Worm (Caenorhabditis elegans) whole organism, late embryonic: ENCODE results near the gene rft-2.

Experiments
- F13H6.1 ChIP-seq: sonication (generic microtip); optimal IDR thresholded peaks from 2 replicates; lab custom pipeline; 2016; ENCODE audit warnings: missing genetic modification characterization, missing compliant biosample characterization
- K09A11.1 ChIP-seq: sonication (generic microtip); optimal IDR thresholded peaks from 2 replicates; lab custom pipeline; 2017; ENCODE audit warnings: antibody characterized with exemption, mild to moderate bottlenecking, missing genetic modification characterization, missing compliant biosample characterization; ENCODE audit not compliant: insufficient read depth
- ahr-1 ChIP-seq: sonication (generic microtip); optimal IDR thresholded peaks from 2 replicates; lab custom pipeline; 2016; ENCODE audit warnings: missing genetic modification characterization, missing compliant biosample characterization
- ceh-14 ChIP-seq: sonication (generic microtip); optimal IDR thresholded peaks from 2 replicates; lab custom pipeline; 2016; ENCODE audit warnings: missing genotype, missing genetic modification characterization, missing compliant biosample characterization
- ceh-19 ChIP-seq: fragments of 200-800 bp; sonication (Bioruptor generic); optimal IDR thresholded peaks from 2 replicates; lab custom pipeline; 2018; ENCODE audit warnings: mild to moderate bottlenecking, missing genetic modification characterization, missing compliant biosample characterization
- ceh-2 ChIP-seq: sonication (generic microtip); optimal IDR thresholded peaks from 2 replicates; lab custom pipeline; 2016; ENCODE audit warnings: missing genotype, missing genetic modification characterization, missing compliant biosample characterization
- ceh-24 ChIP-seq: sonication (generic microtip); optimal IDR thresholded peaks from 2 replicates; lab custom pipeline; 2016; ENCODE audit warnings: mild to moderate bottlenecking, missing genetic modification characterization, missing compliant biosample characterization
- ceh-31 ChIP-seq: sonication (generic microtip); optimal IDR thresholded peaks from 2 replicates; lab custom pipeline; 2016; ENCODE audit warnings: missing genetic modification characterization, missing compliant biosample characterization
- ceh-34 ChIP-seq: sonication (generic microtip); optimal IDR thresholded peaks from 2 replicates; lab custom pipeline; 2016; ENCODE audit warnings: mild to moderate bottlenecking, missing genetic modification characterization, missing compliant biosample characterization
- ceh-45 ChIP-seq: fragments of 200-800 bp; sonication (Bioruptor generic); IDR thresholded peaks from 2 replicates; pipeline ENCODE4 v1.3.6; 2022; ENCODE audit warnings: missing genetic modification reagents, missing genetic modification characterization, missing compliant biosample characterization
- ceh-48 ChIP-seq: sonication (generic microtip); optimal IDR thresholded peaks from 2 replicates; lab custom pipeline; 2016; ENCODE audit warnings: missing genetic modification characterization, inconsistent platforms, missing compliant biosample characterization
- ceh-9 ChIP-seq: sonication (generic microtip); optimal IDR thresholded peaks from 2 replicates; lab custom pipeline; 2016; ENCODE audit warnings: mild to moderate bottlenecking, missing genetic modification characterization, inconsistent platforms, missing compliant biosample characterization
- che-1 ChIP-seq: sonication (generic microtip); optimal IDR thresholded peaks from 2 replicates; lab custom pipeline; 2016; ENCODE audit warnings: mild to moderate bottlenecking, missing genetic modification characterization, missing compliant biosample characterization
- elt-4 ChIP-seq: sonication (generic microtip); optimal IDR thresholded peaks from 2 replicates; lab custom pipeline; 2016; ENCODE audit warnings: missing genetic modification characterization, missing compliant biosample characterization
- eyg-1 ChIP-seq: sonication (generic microtip); optimal IDR thresholded peaks from 2 replicates; lab custom pipeline; 2016; ENCODE audit warnings: missing genotype, missing genetic modification characterization, missing compliant biosample characterization
- fax-1 ChIP-seq: sonication (generic microtip); optimal IDR thresholded peaks from 2 replicates; lab custom pipeline; 2016; ENCODE audit warnings: missing genotype, missing genetic modification characterization, missing compliant biosample characterization
- gmeb-2 ChIP-seq: sonication (generic microtip); optimal IDR thresholded peaks from 2 replicates; lab custom pipeline; 2016; ENCODE audit warnings: missing genetic modification characterization, inconsistent platforms, missing compliant biosample characterization
- hlh-6 ChIP-seq: sonication (generic microtip); optimal IDR thresholded peaks from 2 replicates; lab custom pipeline; 2016; ENCODE audit warnings: missing genotype, missing genetic modification characterization, missing compliant biosample characterization
- lin-11 ChIP-seq: fragments of 200-800 bp; sonication (Bioruptor generic); optimal IDR thresholded peaks from 2 replicates; lab custom pipeline; 2018; ENCODE audit warnings: mild to moderate bottlenecking, missing genetic modification characterization, missing compliant biosample characterization
- nhr-11 ChIP-seq: fragments of 150-350 bp; optimal IDR thresholded peaks from 2 replicates; lab custom pipeline; 2014; ENCODE audit warnings: missing biosample characterization, missing genetic modification characterization
- npax-4 ChIP-seq: sonication (generic microtip); optimal IDR thresholded peaks from 2 replicates; lab custom pipeline; 2016; ENCODE audit warnings: missing genetic modification characterization, missing compliant biosample characterization
- pag-3 ChIP-seq: sonication (generic microtip); optimal IDR thresholded peaks from 2 replicates; lab custom pipeline; 2016; ENCODE audit warnings: missing compliant biosample characterization, missing genetic modification characterization, borderline replicate concordance
- pat-9 ChIP-seq: fragments of 200-800 bp; sonication (Bioruptor generic); optimal IDR thresholded peaks from 2 replicates; lab custom pipeline; 2018; ENCODE audit warnings: mild to moderate bottlenecking, missing genetic modification characterization, moderate library complexity, missing compliant biosample characterization
- pros-1 ChIP-seq: fragments of 150-350 bp; optimal IDR thresholded peaks from 2 replicates; lab custom pipeline; 2014; ENCODE audit warnings: missing biosample characterization, missing genetic modification reagents, missing genetic modification characterization
- ref-2 ChIP-seq: sonication (generic microtip); optimal IDR thresholded peaks from 2 replicates; lab custom pipeline; 2016; ENCODE audit warnings: missing genetic modification characterization, missing compliant biosample characterization
- rnt-1 ChIP-seq: sonication (generic microtip); optimal IDR thresholded peaks from 2 replicates; lab custom pipeline; 2016; ENCODE audit warnings: missing genetic modification characterization, missing compliant biosample characterization
- sdc-2 ChIP-seq: sonication (generic microtip); optimal IDR thresholded peaks from 2 replicates; lab custom pipeline; 2016; ENCODE audit warnings: missing genotype, missing genetic modification characterization, missing compliant biosample characterization
- sox-2 ChIP-seq: fragments of 200-800 bp; sonication (Bioruptor generic); IDR thresholded peaks from 2 replicates; pipeline ENCODE4 v1.3.6; 2022; ENCODE audit warnings: missing genetic modification reagents, missing genetic modification characterization, missing compliant biosample characterization
- sox-4 ChIP-seq: sonication (generic microtip); optimal IDR thresholded peaks from 2 replicates; lab custom pipeline; 2017; ENCODE audit warnings: mild to moderate bottlenecking, missing genetic modification characterization, inconsistent platforms, missing compliant biosample characterization
- syd-9 ChIP-seq: sonication (generic microtip); optimal IDR thresholded peaks from 2 replicates; lab custom pipeline; 2016; ENCODE audit warnings: mild to moderate bottlenecking, missing genetic modification characterization, moderate library complexity, missing compliant biosample characterization
- tbx-2 ChIP-seq: sonication (generic microtip); optimal IDR thresholded peaks from 2 replicates; lab custom pipeline; 2016; ENCODE audit warnings: missing genetic modification characterization, missing compliant biosample characterization
- tbx-7 ChIP-seq: sonication (generic microtip); optimal IDR thresholded peaks from 2 replicates; lab custom pipeline; 2016; ENCODE audit warnings: missing genotype, missing genetic modification characterization, missing compliant biosample characterization
- unc-55 ChIP-seq: sonication (generic microtip); optimal IDR thresholded peaks from 2 replicates; lab custom pipeline; 2017; ENCODE audit warnings: missing biosample characterization, missing genetic modification reagents, missing genetic modification characterization
- ztf-16 ChIP-seq: sonication (generic microtip); optimal IDR thresholded peaks from 2 replicates; lab custom pipeline; 2017; ENCODE audit warnings: missing genetic modification characterization, missing compliant biosample characterization

The rft-2 gene

ce11 chrV:4419767-4420322, 30.5 kb downstream of the rft-2 start, which contains the start of the genes Y47D7A.7 and Y47D7A.2:
Gene Y47D7A.7 (minus strand): TSS chrV:4419867.
Gene Y47D7A.2 (plus strand): TSS chrV:4420272.
- TF ChIP-seq eyg-1 (tag; lab: Kevin White, UChicago) (no peak), ceh-2 (tag; lab: Kevin White, UChicago) (no peak), syd-9 (no peak), ahr-1 (tag; lab: Kevin White, UChicago) (no peak), npax-4 (tag; lab: Kevin White, UChicago) (no peak), sdc-2 (no peak), ref-2 (tag; lab: Kevin White, UChicago) (no peak), ceh-48 (tag; lab: Kevin White, UChicago) (no peak), hlh-6 (tag; lab: Kevin White, UChicago) (no peak), sox-4 (no peak), fax-1 (tag; lab: Kevin White, UChicago) (no peak), che-1 (no peak), ceh-19 (no peak), ceh-45 (GFP tag; lab: Robert Waterston, UW) (no peak), rnt-1 (no peak), ceh-24 (no peak), nhr-11 (tag; lab: Kevin White, UChicago) (no peak), ceh-14 (tag; lab: Kevin White, UChicago) (no peak), elt-4 (no peak)

- TF ChIP-seq fax-1 (tag; lab: Kevin White, UChicago) = no peak
Measured at ce11 chrV:4418116-4418515, 32.2 kb downstream of the rft-2 start, which contains the start of gene Y47D7A.6. Gene Y47D7A.6 (minus strand): TSS chrV:4418216.

- no peak for TF ChIP-seq ztf-16
Measured at ce11 chrV:4416710-4417109, 33.7 kb downstream of the rft-2 start, which contains the start of gene Y47D7A.18. Gene Y47D7A.18 (minus strand): TSS chrV:4416810.

DNA sequence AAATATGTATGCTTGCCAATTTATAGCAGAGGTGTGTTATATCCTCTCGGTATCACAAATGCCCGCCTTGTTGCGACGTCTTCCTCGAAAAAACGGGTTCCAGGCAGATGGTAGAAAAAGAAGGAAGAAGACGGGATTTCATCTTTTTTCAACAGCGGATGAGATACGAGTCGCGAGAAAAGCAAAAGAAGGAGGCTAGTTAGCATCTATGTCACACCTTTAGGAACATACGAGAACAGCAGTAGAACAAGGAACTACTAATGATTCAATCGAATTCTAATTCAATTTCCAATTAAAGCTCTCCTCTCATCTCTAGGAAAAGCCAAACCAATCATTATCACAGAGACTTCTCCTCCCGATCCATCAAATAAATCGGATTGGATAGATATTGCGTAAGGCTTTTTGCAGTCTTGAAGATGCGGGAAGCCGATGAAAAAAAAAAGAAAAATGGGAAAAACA, 35.7 kb downstream of the rft-2 start, which contains the start of gene grl-5:
Gene grl-5, minus strand, starts transcription at position 51 of the 459 bp plus-strand sequence.
- TF ChIP-seq pros-1 (tag; lab: Kevin White, UChicago) = no peak
- no peak for TF ChIP-seq pag-3 (tag; lab: Kevin White, UChicago)
- no peak for TF ChIP-seq ceh-9 (tag; lab: Kevin White, UChicago)
- no peak for TF ChIP-seq eyg-1 (tag; lab: Kevin White, UChicago)
- TF ChIP-seq ceh-45 (GFP tag; lab: Robert Waterston, UW) = no peak
- no peak for TF ChIP-seq sox-2 (GFP tag; lab: Robert Waterston, UW)
- no peak for TF ChIP-seq unc-55 (GFP tag; lab: Kevin White, UChicago)
- TF ChIP-seq che-1 = no peak
- TF ChIP-seq fax-1 (tag; lab: Kevin White, UChicago) = no peak
- no peak for TF ChIP-seq ceh-34
- TF ChIP-seq K09A11.1 (tag; lab: Kevin White, UChicago) = no peak
- no peak for TF ChIP-seq ceh-14 (tag; lab: Kevin White, UChicago)
- no peak for TF ChIP-seq tbx-7 (tag; lab: Kevin White, UChicago)
- no peak for TF ChIP-seq F13H6.1 (tag; lab: Kevin White, UChicago)
- TF ChIP-seq ceh-48 (tag; lab: Kevin White, UChicago) = no peak

- TF ChIP-seq ztf-16 = no peak
- no peak for TF ChIP-seq pat-9 (tag; lab: Kevin White, UChicago)
- TF ChIP-seq tbx-2 (tag; lab: Kevin White, UChicago) = no peak
- no peak for TF ChIP-seq ceh-34
- TF ChIP-seq pag-3 (tag; lab: Kevin White, UChicago) = no peak
- TF ChIP-seq ref-2 (tag; lab: Kevin White, UChicago) = no peak
- no peak for TF ChIP-seq gmeb-2
- TF ChIP-seq nhr-11 (tag; lab: Kevin White, UChicago) = no peak
- no peak for TF ChIP-seq lin-11 (tag; lab: Kevin White, UChicago)
- TF ChIP-seq ceh-31 = no peak
- TF ChIP-seq sox-4 = no peak
- TF ChIP-seq, all 69 proteins: peak for 0
Measured at ce11 chrV:4411714-4412113, 38.6 kb downstream of the rft-2 start, which contains the start of gene Y47D7A.17. Gene Y47D7A.17 (minus strand): TSS chrV:4411814.
